Worm (Caenorhabditis elegans) whole organism, L3 larva: Measurements from ENCODE around the gene pis-1.

Experiments used
- R02D3.7 ChIP-seq: fragments of 150-350 bp; optimal IDR thresholded peaks from 2 replicates; lab custom pipeline; 2014; ENCODE audit warnings: missing biosample characterization, missing genetic modification characterization
- aly-2 ChIP-seq: fragments of 150-350 bp; optimal IDR thresholded peaks from 2 replicates; lab custom pipeline; 2014; ENCODE audit warnings: missing biosample characterization, missing genetic modification characterization
- ama-1 ChIP-seq: fragments of 150-350 bp; optimal IDR thresholded peaks from 2 replicates; lab custom pipeline; 2018
- ceh-16 ChIP-seq: sonication (generic microtip); optimal IDR thresholded peaks from 2 replicates; lab custom pipeline; 2017; ENCODE audit warnings: missing biosample characterization, missing genetic modification characterization
- ceh-28 ChIP-seq: fragments of 150-350 bp; optimal IDR thresholded peaks from 2 replicates; lab custom pipeline; 2014; ENCODE audit warnings: missing biosample characterization, missing genetic modification reagents, missing genetic modification characterization
- ceh-82 ChIP-seq: fragments of 150-350 bp; optimal IDR thresholded peaks from 2 replicates; lab custom pipeline; 2014; ENCODE audit warnings: missing biosample characterization, missing genetic modification characterization
- daf-12 ChIP-seq: fragments of 150-350 bp; optimal IDR thresholded peaks from 2 replicates; lab custom pipeline; 2014; ENCODE audit warnings: missing biosample characterization, missing genetic modification reagents, missing genetic modification characterization
- egl-27 ChIP-seq: sonication (generic microtip); optimal IDR thresholded peaks from 4 replicates; lab custom pipeline; 2017; ENCODE audit warnings: missing biosample characterization, missing genetic modification reagents, missing genetic modification characterization
- elt-1 ChIP-seq: fragments of 150-350 bp; optimal IDR thresholded peaks from 2 replicates; lab custom pipeline; 2014; ENCODE audit warnings: missing biosample characterization, missing genetic modification characterization
- elt-2 ChIP-seq: sonication (generic microtip); optimal IDR thresholded peaks from 2 replicates; lab custom pipeline; 2016; ENCODE audit warnings: missing genetic modification reagents, mild to moderate bottlenecking, missing genetic modification characterization, missing compliant biosample characterization
- elt-3 ChIP-seq, 3 experiments: fragments of 150-350 bp in 1 of 3; sonication (generic microtip) in 2 of 3; optimal IDR thresholded peaks; 2 replicates in 2 of 3; 4 replicates in 1 of 3; lab custom pipeline; 2014 to 2017; ENCODE audit warnings: missing biosample characterization in 3 of 3, missing genetic modification characterization in 3 of 3
- eor-1 ChIP-seq, 2 experiments: fragments of 150-350 bp; optimal IDR thresholded peaks; 2 replicates each; lab custom pipeline; 2014 to 2018; ENCODE audit warnings: missing biosample characterization in 2 of 2, missing genetic modification characterization in 2 of 2
- fkh-10 ChIP-seq: sonication (generic microtip); optimal IDR thresholded peaks from 2 replicates; lab custom pipeline; 2017; ENCODE audit warnings: missing biosample characterization, missing genetic modification reagents, missing genetic modification characterization
- fkh-2 ChIP-seq: fragments of 150-350 bp; optimal IDR thresholded peaks from 2 replicates; lab custom pipeline; 2014; ENCODE audit warnings: missing biosample characterization, missing genetic modification reagents, missing genetic modification characterization
- fos-1 ChIP-seq: fragments of 150-350 bp; optimal IDR thresholded peaks from 2 replicates; lab custom pipeline; 2014; ENCODE audit warnings: missing biosample characterization, missing genetic modification characterization
- hmg-11 ChIP-seq: sonication (generic microtip); optimal IDR thresholded peaks from 2 replicates; lab custom pipeline; 2016; ENCODE audit warnings: missing genetic modification characterization, missing compliant biosample characterization
- jun-1 ChIP-seq: fragments of 150-350 bp; optimal IDR thresholded peaks from 2 replicates; lab custom pipeline; 2014; ENCODE audit warnings: missing biosample characterization, missing genetic modification reagents, missing genetic modification characterization
- lin-15B ChIP-seq: fragments of 150-350 bp; optimal IDR thresholded peaks from 2 replicates; lab custom pipeline; 2014; ENCODE audit warnings: missing biosample characterization, missing genetic modification characterization
- lin-39 ChIP-seq: fragments of 150-350 bp; optimal IDR thresholded peaks from 2 replicates; lab custom pipeline; 2018; ENCODE audit warnings: missing biosample characterization, missing genetic modification reagents, missing genetic modification characterization
- lsy-12 ChIP-seq: sonication (generic microtip); optimal IDR thresholded peaks from 2 replicates; lab custom pipeline; 2016; ENCODE audit warnings: mild to moderate bottlenecking, missing genetic modification characterization, missing compliant biosample characterization
- mdl-1 ChIP-seq: fragments of 150-350 bp; optimal IDR thresholded peaks from 2 replicates; lab custom pipeline; 2014; ENCODE audit warnings: missing biosample characterization, missing genetic modification characterization
- nfya-1 ChIP-seq: sonication (generic microtip); optimal IDR thresholded peaks from 2 replicates; lab custom pipeline; 2017; ENCODE audit warnings: missing genetic modification characterization, mild to moderate bottlenecking, missing compliant biosample characterization, antibody characterized with exemption, moderate library complexity; ENCODE audit not compliant: insufficient read depth
- nhr-11 ChIP-seq: fragments of 150-350 bp; optimal IDR thresholded peaks from 2 replicates; lab custom pipeline; 2014; ENCODE audit warnings: missing biosample characterization, missing genetic modification characterization
- nhr-12 ChIP-seq: fragments of 150-350 bp; optimal IDR thresholded peaks from 2 replicates; lab custom pipeline; 2014; ENCODE audit warnings: missing biosample characterization, missing genetic modification characterization
- nhr-23 ChIP-seq: fragments of 150-350 bp; optimal IDR thresholded peaks from 2 replicates; lab custom pipeline; 2014; ENCODE audit warnings: missing biosample characterization, missing genetic modification reagents, missing genetic modification characterization
- nhr-25 ChIP-seq: sonication (generic microtip); optimal IDR thresholded peaks from 2 replicates; lab custom pipeline; 2017; ENCODE audit warnings: missing biosample characterization, missing genetic modification characterization
- nhr-43 ChIP-seq: sonication (generic microtip); optimal IDR thresholded peaks from 2 replicates; lab custom pipeline; 2016; ENCODE audit warnings: mild to moderate bottlenecking, missing genetic modification characterization, missing compliant biosample characterization; ENCODE audit not compliant: poor library complexity, severe bottlenecking
- nhr-76 ChIP-seq: fragments of 150-350 bp; sonication (generic microtip); optimal IDR thresholded peaks from 5 replicates; lab custom pipeline; 2014; ENCODE audit warnings: missing biosample characterization, missing genetic modification characterization
- pha-4 ChIP-seq: fragments of 150-350 bp; optimal IDR thresholded peaks from 2 replicates; lab custom pipeline; 2014; ENCODE audit warnings: missing biosample characterization, missing genetic modification reagents, missing genetic modification characterization
- pqm-1 ChIP-seq: fragments of 150-350 bp; optimal IDR thresholded peaks from 2 replicates; lab custom pipeline; 2017; ENCODE audit warnings: missing biosample characterization, missing genetic modification characterization, inconsistent platforms
- sea-2 ChIP-seq: fragments of 150-350 bp; sonication (generic microtip); optimal IDR thresholded peaks from 4 replicates; lab custom pipeline; 2014; ENCODE audit warnings: missing biosample characterization, missing genetic modification reagents, missing genetic modification characterization
- skn-1 ChIP-seq: fragments of 150-350 bp; optimal IDR thresholded peaks from 2 replicates; lab custom pipeline; 2014; ENCODE audit warnings: missing biosample characterization, missing genetic modification characterization
- snpc-4 ChIP-seq: fragments of 150-350 bp; optimal IDR thresholded peaks from 2 replicates; lab custom pipeline; 2014; ENCODE audit warnings: missing biosample characterization, missing genetic modification characterization
- tbx-2 ChIP-seq: sonication (generic microtip); optimal IDR thresholded peaks from 2 replicates; lab custom pipeline; 2016; ENCODE audit warnings: mild to moderate bottlenecking, missing genetic modification characterization, missing compliant biosample characterization
- unc-39 ChIP-seq: sonication (generic microtip); optimal IDR thresholded peaks from 4 replicates; lab custom pipeline; 2017; ENCODE audit warnings: missing biosample characterization, missing genetic modification characterization
- unc-62 ChIP-seq: fragments of 150-350 bp; sonication (generic microtip); optimal IDR thresholded peaks from 4 replicates; lab custom pipeline; 2014; ENCODE audit warnings: missing biosample characterization, missing genetic modification reagents, missing genetic modification characterization
- zag-1 ChIP-seq: fragments of 150-350 bp; optimal IDR thresholded peaks from 2 replicates; lab custom pipeline; 2014; ENCODE audit warnings: missing biosample characterization, missing genetic modification characterization
- ztf-11 ChIP-seq: fragments of 150-350 bp; optimal IDR thresholded peaks from 2 replicates; lab custom pipeline; 2014; ENCODE audit warnings: missing biosample characterization, missing genetic modification characterization
- ztf-4 ChIP-seq: fragments of 150-350 bp; optimal IDR thresholded peaks from 2 replicates; lab custom pipeline; 2014; ENCODE audit warnings: missing biosample characterization, missing genetic modification characterization

The pis-1 gene

DNA sequence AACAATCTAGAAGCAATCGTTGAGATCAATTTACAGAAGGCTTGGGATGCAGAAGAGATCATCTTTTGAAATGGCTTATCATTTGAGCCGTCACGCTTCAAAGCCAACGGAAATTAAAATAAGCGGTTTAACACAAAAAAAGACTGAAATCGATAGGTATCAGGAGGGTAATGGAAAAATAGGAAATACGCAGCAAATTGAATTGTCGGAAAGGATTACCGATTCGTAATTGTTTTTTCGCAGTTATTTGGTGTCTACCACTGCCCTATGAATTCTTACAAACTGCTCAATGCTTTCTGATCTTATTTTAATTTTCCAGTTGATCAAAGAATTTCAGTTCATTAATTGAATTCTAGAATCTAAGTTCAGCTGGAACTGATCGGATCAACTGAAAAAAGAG lies 15.1 kb upstream of the pis-1 start:
- no peak for TF ChIP-seq egl-27 (tag; lab: Kevin White, UChicago)
- TF ChIP-seq nhr-23 (tag; lab: Kevin White, UChicago): no peak
- TF ChIP-seq unc-62: no peak
- no peak for TF ChIP-seq jun-1
- no peak for TF ChIP-seq eor-1 (tag; optimal IDR thresholded peaks at IDR 0.05; lab: Kevin White, UChicago)
- TF ChIP-seq R02D3.7 (tag; lab: Kevin White, UChicago): no peak
- no peak for TF ChIP-seq hmg-11 (tag; lab: Kevin White, UChicago)
- no peak for TF ChIP-seq snpc-4 (tag; lab: Kevin White, UChicago)
- no peak for TF ChIP-seq ceh-28 (tag; lab: Kevin White, UChicago)
- TF ChIP-seq mdl-1 (tag; lab: Kevin White, UChicago): no peak

ce11 chrIV:9810633-9811032 lies 14.2 kb upstream of the pis-1 start, which contains the start of gene dct-15:
Gene dct-15 (minus strand): TSS chrIV:9810733.
- TF ChIP-seq lin-15B (tag; lab: Kevin White, UChicago) (no peak), ztf-4 (tag; lab: Kevin White, UChicago) (no peak), sea-2 (GFP tag; lab: Kevin White, UChicago) (no peak), ztf-11 (tag; lab: Kevin White, UChicago) (no peak), eor-1 (tag; optimal IDR thresholded peaks at IDR 0.05; lab: Kevin White, UChicago) (no peak), daf-12 (no peak), nhr-25 (tag; lab: Kevin White, UChicago) (no peak), ceh-82 (no peak), fos-1 (no peak), lin-39 (tag; lab: Kevin White, UChicago) (no peak), nhr-12 (tag; lab: Kevin White, UChicago) (no peak), fkh-10 (no peak), elt-1 (no peak), fkh-2 (tag; lab: Kevin White, UChicago) (no peak), R02D3.7 (tag; lab: Kevin White, UChicago) (no peak), nhr-43 (tag; lab: Kevin White, UChicago) (no peak), nfya-1 (tag; lab: Kevin White, UChicago) (no peak), nhr-11 (tag; lab: Kevin White, UChicago) (no peak)

DNA sequence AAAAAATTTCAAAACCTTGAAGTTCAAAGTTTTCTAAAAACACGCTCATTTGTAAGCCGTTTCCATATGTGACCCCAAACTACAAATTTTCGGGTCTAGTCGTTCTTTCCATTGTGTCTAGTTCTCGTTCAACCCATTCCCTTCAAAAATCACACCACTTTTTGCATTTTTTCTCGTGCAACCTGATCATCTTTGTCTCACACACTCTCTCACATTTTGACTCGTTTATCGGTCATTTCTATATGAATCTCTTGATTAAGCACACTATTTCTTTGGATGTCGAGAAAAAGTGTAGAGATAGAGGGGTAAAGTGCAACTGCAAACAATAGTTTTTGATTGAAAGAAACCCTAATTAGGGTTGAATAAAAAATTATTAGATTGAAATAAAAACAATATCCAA lies 7.2 kb upstream of the pis-1 start:
- TF ChIP-seq nhr-23 (tag; lab: Kevin White, UChicago) (peak; percentile 90), lsy-12 (peak; percentile 35), daf-12 (no peak), skn-1 (tag; lab: Kevin White, UChicago) (no peak), elt-3 (tag; optimal IDR thresholded peaks at IDR 0.05; lab: Kevin White, UChicago) (no peak), nfya-1 (tag; lab: Kevin White, UChicago) (peak; percentile 38), ceh-16 (tag; lab: Kevin White, UChicago) (no peak), elt-2 (peak; percentile 82), unc-39 (tag; lab: Kevin White, UChicago) (no peak), lin-15B (tag; lab: Kevin White, UChicago) (peak; percentile 29), zag-1 (tag; lab: Kevin White, UChicago) (no peak), egl-27 (tag; lab: Kevin White, UChicago) (peak; percentile 23), ztf-4 (tag; lab: Kevin White, UChicago) (no peak), sea-2 (GFP tag; lab: Kevin White, UChicago) (no peak), ceh-28 (tag; lab: Kevin White, UChicago) (peak; percentile 57), tbx-2 (no peak), pha-4 (tag; lab: Kevin White, UChicago) (peak; percentile 76), nhr-76 (tag; lab: Kevin White, UChicago) (no peak), fkh-10 (no peak), jun-1 (peak; percentile 55), nhr-25 (tag; lab: Kevin White, UChicago) (peak; percentile 74), pqm-1 (tag; lab: Kevin White, UChicago) (peak; percentile 58), nhr-12 (tag; lab: Kevin White, UChicago) (no peak), aly-2 (tag; lab: Kevin White, UChicago) (no peak), snpc-4 (tag; lab: Kevin White, UChicago) (peak; percentile 52), mdl-1 (tag; lab: Kevin White, UChicago) (no peak), unc-62 (no peak), ama-1 (lab: Kevin White, UChicago) (peak; percentile 79), nhr-43 (tag; lab: Kevin White, UChicago) (peak; percentile 64), fos-1 (no peak)
